Worm (Caenorhabditis elegans) whole organism, L4 larva: Measurements from ENCODE around the gene lpr-6.

Experiments used
- fkh-10 ChIP-seq: fragments of 150-350 bp; optimal IDR thresholded peaks from 2 replicates; lab custom pipeline; 2014; ENCODE audit warnings: missing biosample characterization, missing genetic modification reagents, missing genetic modification characterization
- nhr-42 ChIP-seq: fragments of 200-800 bp; sonication (Bioruptor generic); IDR thresholded peaks from 2 replicates; pipeline ENCODE4 v1.3.6; 2022; ENCODE audit warnings: missing genetic modification characterization, missing compliant biosample characterization

- TF ChIP-seq fkh-10 (GFP tag; lab: Kevin White, UChicago) (no peak), nhr-42 (GFP tag; lab: Robert Waterston, UW) (no peak)
Measured at ce11 chrX:11033128-11033951, 26.5 kb upstream of the lpr-6 start.
